2 worm cellular contexts compared by ENCODE assay signal in genomic region chrX:15768532-15768931, ce11.
TF ChIP-seq lines count a peak whose summit lies in the region.

No protein-coding gene starts in this region.

TF ChIP-seq in whole organism, L1 larva, 84 proteins besides CTCF, POLR2A, EP300 and RAD21:
- peak; percentile 20 for TF ChIP-seq snpc-4 (tag; optimal IDR thresholded peaks at IDR 0.05; lab: Kevin White, UChicago)
- TF ChIP-seq nhr-85 (tag; lab: Kevin White, UChicago), result no peak
- TF ChIP-seq nhr-12 (tag; optimal IDR thresholded peaks at IDR 0.05; lab: Kevin White, UChicago), result no peak

TF ChIP-seq in whole organism, L4 larva, 104 proteins besides CTCF, POLR2A, EP300 and RAD21:
- TF ChIP-seq aha-1 (tag; lab: Kevin White, UChicago) (peak; percentile 26), lin-15B (tag; optimal IDR thresholded peaks at IDR 0.05; lab: Kevin White, UChicago) (no peak)
TF ChIP-seq in whole organism, L4 larva: peak in this region for 1.

Comparison
In these comparisons a context has a peak if more than half of its experiments do, and no peak if none do; other contexts are left out.
1. Of the 29 proteins assayed by ChIP-seq in both whole organism, L4 larva and whole organism, L1 larva: peak only in whole organism, L4 larva: aha-1; only in whole organism, L1 larva: snpc-4; in both: none; in neither: 27.